Fruit fly (Drosophila melanogaster): ENCODE data around the gene CG43117.

The CG43117 gene

DNA sequence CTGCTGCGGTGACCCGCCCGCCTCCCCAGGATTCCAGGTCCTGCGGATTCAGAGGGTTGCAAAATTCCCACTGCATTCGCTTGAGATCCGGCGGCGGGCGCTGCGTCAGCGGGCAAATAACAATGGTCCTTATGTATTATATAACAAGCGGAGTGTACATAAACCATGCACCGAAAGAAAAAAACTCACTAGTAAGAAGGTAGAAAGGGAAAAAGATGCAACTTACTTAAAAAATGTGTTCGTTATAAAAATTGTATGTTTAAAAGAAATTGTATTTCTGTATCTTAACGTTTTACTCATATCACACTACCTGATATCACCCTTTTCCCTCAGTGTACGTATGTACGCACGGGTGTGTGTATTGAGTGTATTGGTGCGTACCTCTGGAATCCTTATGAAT lies 44.5 kb downstream of the CG43117 start (continued):
- TF ChIP-seq CG16779 (tag; optimal IDR thresholded peaks at IDR 0.05) (peak; percentile 45), CG6808 (GFP tag; optimal IDR thresholded peaks at IDR 0.05) (peak; percentile 72), net (GFP tag; optimal IDR thresholded peaks at IDR 0.05) (peak; percentile 34), esn (GFP tag; optimal IDR thresholded peaks at IDR 0.05) (peak; percentile 85), lz (GFP tag; optimal IDR thresholded peaks at IDR 0.05) (peak; percentile 80), CG4318 (GFP tag; optimal IDR thresholded peaks at IDR 0.05) (no peak), Sox14 (GFP tag; optimal IDR thresholded peaks at IDR 0.05) (peak; percentile 74), CG3032 (tag; optimal IDR thresholded peaks at IDR 0.05) (peak; percentile 70), spab (GFP tag; optimal IDR thresholded peaks at IDR 0.05) (peak; percentile 66), Hr4 (GFP tag; optimal IDR thresholded peaks at IDR 0.05) (peak; percentile 52), CG8119 (GFP tag; IDR thresholded peaks at IDR 0.05) (no peak), CG3919 (GFP tag; optimal IDR thresholded peaks at IDR 0.05) (peak; percentile 76), dsx (GFP tag; optimal IDR thresholded peaks at IDR 0.05; ENCODE audit: poor library complexity, severe bottlenecking) (peak; percentile 57), pdm3 (GFP tag; optimal IDR thresholded peaks at IDR 0.05) (peak; percentile 68), dac (GFP tag; optimal IDR thresholded peaks at IDR 0.05) (no peak), Hr39 (GFP tag; optimal IDR thresholded peaks at IDR 0.05) (peak; percentile 76), fd85E (GFP tag; optimal IDR thresholded peaks at IDR 0.05) (no peak), svp (GFP tag) (peak; percentile 89), Ets21C (GFP tag; optimal IDR thresholded peaks at IDR 0.05) (peak; percentile 66), fd59A (GFP tag; optimal IDR thresholded peaks at IDR 0.05) (peak; percentile 45), CG31627 (GFP tag; optimal IDR thresholded peaks at IDR 0.05) (peak; percentile 80), Smox (GFP tag; optimal IDR thresholded peaks at IDR 0.05) (peak; percentile 72), Blimp-1 (GFP tag; optimal IDR thresholded peaks at IDR 0.05) (peak; percentile 29), topi (GFP tag; optimal IDR thresholded peaks at IDR 0.05) (peak; percentile 75)

DNA sequence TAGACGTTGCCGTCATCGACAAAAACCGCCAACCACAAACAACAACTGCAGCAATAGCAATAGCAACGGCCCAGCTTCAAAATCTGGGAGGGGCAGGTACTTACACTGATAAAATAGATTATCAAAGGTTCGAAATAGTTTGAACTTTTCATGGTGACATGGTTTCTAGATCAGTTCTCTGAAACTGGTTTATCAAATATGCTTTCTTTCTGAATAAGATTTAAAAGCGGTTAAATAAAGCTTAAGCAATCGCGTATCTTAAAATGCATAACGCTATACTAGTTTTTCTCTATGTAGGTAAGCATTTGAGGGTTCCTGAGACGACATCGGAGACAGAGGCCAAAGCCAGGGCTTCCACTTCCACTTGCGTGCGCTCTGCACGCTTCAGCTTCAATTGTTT lies 45.8 kb downstream of the CG43117 start:
- peak; percentile 79 for TF ChIP-seq CG15336 (GFP tag; IDR thresholded peaks at IDR 0.05)
- TF ChIP-seq fkh (GFP tag; optimal IDR thresholded peaks at IDR 0.05) = no peak
- no peak for TF ChIP-seq Sox15 (GFP tag; optimal IDR thresholded peaks at IDR 0.05)
- TF ChIP-seq CG32006 (GFP tag; optimal IDR thresholded peaks at IDR 0.05) = peak; percentile 78
- TF ChIP-seq cyc (GFP tag; optimal IDR thresholded peaks at IDR 0.05) = no peak
- no peak for TF ChIP-seq CG6792 (GFP tag; optimal IDR thresholded peaks at IDR 0.05)
- peak; percentile 33 for TF ChIP-seq OdsH (GFP tag; optimal IDR thresholded peaks at IDR 0.05)
- TF ChIP-seq CG10631 (GFP tag; optimal IDR thresholded peaks at IDR 0.05) = peak; percentile 58
- TF ChIP-seq CG31627 (GFP tag; optimal IDR thresholded peaks at IDR 0.05) = no peak
- peak; percentile 29 for TF ChIP-seq fd59A (GFP tag; optimal IDR thresholded peaks at IDR 0.05)
- TF ChIP-seq Met (GFP tag; optimal IDR thresholded peaks at IDR 0.05) = peak; percentile 4
- TF ChIP-seq CG7368 (GFP tag; optimal IDR thresholded peaks at IDR 0.05) = peak; percentile 22
- TF ChIP-seq CG6854 (GFP tag; optimal IDR thresholded peaks at IDR 0.05) = no peak
- TF ChIP-seq CG6276 (GFP tag; optimal IDR thresholded peaks at IDR 0.05) = peak; percentile 64
- no peak for TF ChIP-seq CG8319 (GFP tag; optimal IDR thresholded peaks at IDR 0.05)
- peak; percentile 56; the same call in 1 of the 2 replicates for TF ChIP-seq CG11294 (GFP tag; IDR thresholded peaks at IDR 0.05)
- peak; percentile 37 for TF ChIP-seq acj6 (GFP tag; optimal IDR thresholded peaks at IDR 0.05)
- no peak for TF ChIP-seq fd85E (GFP tag; optimal IDR thresholded peaks at IDR 0.05)
- peak; percentile 33 for TF ChIP-seq Sox14 (GFP tag; optimal IDR thresholded peaks at IDR 0.05)
- peak; percentile 44 for TF ChIP-seq dac (GFP tag; optimal IDR thresholded peaks at IDR 0.05)
- peak; percentile 43 for TF ChIP-seq CG1621 (tag; optimal IDR thresholded peaks at IDR 0.05)
- TF ChIP-seq CG3032 (tag; optimal IDR thresholded peaks at IDR 0.05) = peak; percentile 48
- TF ChIP-seq dsx (GFP tag; optimal IDR thresholded peaks at IDR 0.05; ENCODE audit: poor library complexity, severe bottlenecking) = peak; percentile 31
- TF ChIP-seq CG9139 (GFP tag; optimal IDR thresholded peaks at IDR 0.05) = no peak
- no peak for TF ChIP-seq Hr38 (GFP tag; optimal IDR thresholded peaks at IDR 0.05)
- TF ChIP-seq ss (GFP tag; optimal IDR thresholded peaks at IDR 0.05) = peak; percentile 29 to 32
- TF ChIP-seq CG8632 (GFP tag; optimal IDR thresholded peaks at IDR 0.05) = no peak
- TF ChIP-seq Sox102F (GFP tag; optimal IDR thresholded peaks at IDR 0.05) = no peak
- no peak for TF ChIP-seq esn (GFP tag; optimal IDR thresholded peaks at IDR 0.05)
- peak; percentile 1 for TF ChIP-seq Hr39 (GFP tag; optimal IDR thresholded peaks at IDR 0.05)
- peak; percentile 74 for TF ChIP-seq CG6163 (GFP tag; IDR thresholded peaks at IDR 0.05)
- peak; percentile 71 for TF ChIP-seq Lpt (GFP tag; optimal IDR thresholded peaks at IDR 0.05)
- no peak for TF ChIP-seq Gug (GFP tag; IDR thresholded peaks at IDR 0.05)
- TF ChIP-seq CG34406 (GFP tag; optimal IDR thresholded peaks at IDR 0.05) = no peak
- TF ChIP-seq Ets21C (GFP tag; optimal IDR thresholded peaks at IDR 0.05) = no peak
- TF ChIP-seq svp (GFP tag) = no peak
- peak in 1 of 2 experiments; percentile 56 for TF ChIP-seq salr (GFP tag; optimal IDR thresholded peaks at IDR 0.05)
